Fruit fly (Drosophila melanogaster) whole organism, embryonic: ENCODE data around the gene CG15011.

Experiments
- Bdp1 ChIP-seq: fragments of 200-800 bp; sonication (Bioruptor generic); optimal IDR thresholded peaks from 3 replicates; lab custom pipeline; 2016; ENCODE audit warnings: missing biosample characterization, missing genetic modification characterization
- CG10209 ChIP-seq: fragments of 200-800 bp; sonication (Bioruptor generic); optimal IDR thresholded peaks from 3 replicates; lab custom pipeline; 2017; ENCODE audit warnings: missing biosample characterization, mild to moderate bottlenecking, missing genetic modification characterization, missing genetic modification reagents
- CG4820 ChIP-seq: fragments of 200-800 bp; sonication (Bioruptor generic); optimal IDR thresholded peaks from 3 replicates; lab custom pipeline; 2016; ENCODE audit warnings: missing biosample characterization, missing genetic modification characterization
- CG7357 ChIP-seq: fragments of 200-800 bp; sonication (Bioruptor generic); IDR thresholded peaks from 3 replicates; pipeline ENCODE4 v1.3.6; 2022; ENCODE audit warnings: missing biosample characterization, missing genetic modification characterization
- CG8478 ChIP-seq: fragments of >200 bp; optimal IDR thresholded peaks from 2 replicates; lab custom pipeline; 2018
- Fer3 ChIP-seq: fragments of 200-800 bp; sonication (Bioruptor generic); optimal IDR thresholded peaks from 2 replicates; lab custom pipeline; 2018; ENCODE audit warnings: missing biosample characterization, mild to moderate bottlenecking, missing genetic modification characterization, moderate library complexity
- ems ChIP-seq: fragments of 200-800 bp; sonication (Bioruptor generic); optimal IDR thresholded peaks from 3 replicates; lab custom pipeline; 2016; ENCODE audit warnings: missing biosample characterization, missing genetic modification characterization
- gcm2 ChIP-seq: fragments of 200-800 bp; sonication (Bioruptor generic); optimal IDR thresholded peaks from 2 replicates; lab custom pipeline; 2016; ENCODE audit warnings: missing biosample characterization, missing genetic modification characterization
- pb ChIP-seq: fragments of 200-800 bp; sonication (Bioruptor generic); optimal IDR thresholded peaks from 3 replicates; lab custom pipeline; 2016; ENCODE audit warnings: missing biosample characterization, missing genetic modification characterization
- pros ChIP-seq: fragments of 200-800 bp; sonication (Bioruptor generic); optimal IDR thresholded peaks from 3 replicates; lab custom pipeline; 2019; ENCODE audit warnings: missing biosample characterization, mild to moderate bottlenecking, missing genetic modification characterization, moderate library complexity
- tll ChIP-seq, 2 experiments: fragments of 200-800 bp in 1 of 2; fragments of >200 bp in 1 of 2; sonication (Bioruptor generic) in 1 of 2; optimal IDR thresholded peaks; 2 replicates each; lab custom pipeline; 2017 to 2019; ENCODE audit warnings: missing biosample characterization in 2 of 2, missing genetic modification characterization in 2 of 2, mild to moderate bottlenecking in 1 of 2, moderate library complexity in 1 of 2
- vfl ChIP-seq: fragments of 200-800 bp; sonication (Bioruptor generic); optimal IDR thresholded peaks from 2 replicates; lab custom pipeline; 2016; ENCODE audit warnings: missing biosample characterization, missing genetic modification characterization

- TF ChIP-seq Fer3 (tag; lab: Kevin White, UChicago) (no peak), Bdp1 (GFP tag; lab: Kevin White, UChicago) (no peak), ems (GFP tag; lab: Kevin White, UChicago) (no peak), CG7357 (GFP tag; lab: Robert Waterston, UW) (no peak), CG4820 (no peak), CG8478 (no peak), CG10209 (no peak), gcm2 (GFP tag; lab: Kevin White, UChicago) (no peak), vfl (GFP tag; lab: Kevin White, UChicago) (no peak), pros (GFP tag; lab: Kevin White, UChicago) (no peak), tll (GFP tag; optimal IDR thresholded peaks at IDR 0.05; lab: Kevin White, UChicago) (no peak), pb (no peak)
Observed at dm6 chr3L:4221792-4222191, 37.2 kb downstream of the CG15011 start.
